Fruit fly (Drosophila melanogaster) whole organism, embryonic: ENCODE data around the gene Slh.
A peak's percentile ranks its signal among the peaks of the same experiment; 100 is the strongest.

ENCODE experiments used
- Atf6 ChIP-seq: fragments of 200-800 bp; sonication (Bioruptor generic); IDR thresholded peaks from 2 replicates; pipeline ENCODE4 v1.3.6; 2022; ENCODE audit warnings: missing biosample characterization, missing genetic modification characterization
- CG10565 ChIP-seq: fragments of 200-800 bp; sonication (Bioruptor generic); optimal IDR thresholded peaks from 3 replicates; lab custom pipeline; 2016; ENCODE audit warnings: missing biosample characterization, mild to moderate bottlenecking, missing genetic modification characterization
- CG13775 ChIP-seq: fragments of 200-800 bp; sonication (Bioruptor generic); optimal IDR thresholded peaks from 3 replicates; lab custom pipeline; 2017; ENCODE audit warnings: missing biosample characterization, mild to moderate bottlenecking, missing genetic modification characterization
- CG1529 ChIP-seq: fragments of 200-800 bp; sonication (Bioruptor generic); optimal IDR thresholded peaks from 3 replicates; lab custom pipeline; 2018; ENCODE audit warnings: missing biosample characterization, missing genetic modification characterization
- CG17328 ChIP-seq: fragments of 200-800 bp; sonication (Bioruptor generic); IDR thresholded peaks from 2 replicates; pipeline ENCODE4 v1.3.6; 2022; ENCODE audit warnings: missing biosample characterization, missing genetic modification characterization
- CG18011 ChIP-seq: fragments of 200-800 bp; sonication (Bioruptor generic); optimal IDR thresholded peaks from 2 replicates; lab custom pipeline; 2017; ENCODE audit warnings: missing biosample characterization, missing genetic modification characterization, mild to moderate bottlenecking, moderate library complexity, missing genotype
- CG1832 ChIP-seq: fragments of 200-800 bp; sonication (Bioruptor generic); optimal IDR thresholded peaks from 2 replicates; lab custom pipeline; 2017; ENCODE audit warnings: missing biosample characterization, mild to moderate bottlenecking, missing genetic modification characterization, inconsistent platforms
- CG2116 ChIP-seq: fragments of 200-800 bp; sonication (Bioruptor generic); optimal IDR thresholded peaks from 3 replicates; lab custom pipeline; 2018; ENCODE audit warnings: missing biosample characterization, mild to moderate bottlenecking, missing genetic modification characterization
- CG2120 ChIP-seq: fragments of 200-800 bp; sonication (Bioruptor generic); optimal IDR thresholded peaks from 3 replicates; lab custom pipeline; 2016; ENCODE audit warnings: missing biosample characterization, missing genetic modification characterization
- CG30431 ChIP-seq: fragments of 200-800 bp; sonication (Bioruptor generic); optimal IDR thresholded peaks from 2 replicates; lab custom pipeline; 2017; ENCODE audit warnings: missing biosample characterization, missing genetic modification characterization
- CG3163 ChIP-seq: fragments of 200-800 bp; sonication (Bioruptor generic); optimal IDR thresholded peaks from 3 replicates; lab custom pipeline; 2016; ENCODE audit warnings: missing biosample characterization, missing genetic modification characterization
- CG3726 ChIP-seq: fragments of 200-800 bp; sonication (Bioruptor generic); IDR thresholded peaks from 3 replicates; pipeline ENCODE4, ENCODE4 v1.3.6; 2022; ENCODE audit warnings: missing biosample characterization, missing genetic modification characterization
- CG3995 ChIP-seq: fragments of 200-800 bp; sonication (Bioruptor generic); optimal IDR thresholded peaks from 3 replicates; lab custom pipeline; 2016; ENCODE audit warnings: missing biosample characterization, missing genetic modification characterization
- CG43689 ChIP-seq: fragments of 200-800 bp; sonication (Bioruptor generic); IDR thresholded peaks from 2 replicates; pipeline ENCODE4 v1.3.6; 2022; ENCODE audit warnings: missing biosample characterization, missing genetic modification characterization
- CG4730 ChIP-seq: fragments of 200-800 bp; sonication (Bioruptor generic); IDR thresholded peaks from 2 replicates; pipeline ENCODE4 v1.3.6; 2022; ENCODE audit warnings: missing biosample characterization, missing genetic modification characterization
- CG6683 ChIP-seq: fragments of 200-800 bp; sonication (Bioruptor generic); optimal IDR thresholded peaks from 2 replicates; lab custom pipeline; 2017; ENCODE audit warnings: missing biosample characterization, mild to moderate bottlenecking, missing genetic modification characterization, missing genetic modification reagents
- CG7745 ChIP-seq: fragments of 200-800 bp; sonication (Bioruptor generic); optimal IDR thresholded peaks from 2 replicates; lab custom pipeline; 2018; ENCODE audit warnings: missing biosample characterization, mild to moderate bottlenecking, missing genetic modification characterization, moderate library complexity
- CG7928 ChIP-seq: fragments of 200-800 bp; sonication (Bioruptor generic); optimal IDR thresholded peaks from 2 replicates; lab custom pipeline; 2017; ENCODE audit warnings: missing biosample characterization, mild to moderate bottlenecking, missing genetic modification characterization
- CG8089 ChIP-seq: fragments of 200-800 bp; sonication (Bioruptor generic); optimal IDR thresholded peaks from 3 replicates; lab custom pipeline; 2016; ENCODE audit warnings: missing biosample characterization, missing genetic modification characterization
- CG9817 ChIP-seq: fragments of 200-800 bp; sonication (Bioruptor generic); optimal IDR thresholded peaks from 2 replicates; lab custom pipeline; 2018; ENCODE audit warnings: missing biosample characterization, mild to moderate bottlenecking, missing genetic modification characterization, moderate library complexity
- CoRest ChIP-seq: fragments of 200-800 bp; sonication (Bioruptor generic); optimal IDR thresholded peaks from 3 replicates; lab custom pipeline; 2018; ENCODE audit warnings: missing biosample characterization, mild to moderate bottlenecking, missing genetic modification characterization, moderate library complexity
- CrebB ChIP-seq: fragments of 200-800 bp; sonication (Bioruptor generic); optimal IDR thresholded peaks from 3 replicates; lab custom pipeline; 2018; ENCODE audit warnings: missing biosample characterization, mild to moderate bottlenecking, missing genetic modification characterization
- Dad ChIP-seq: fragments of 200-800 bp; sonication (Bioruptor generic); optimal IDR thresholded peaks from 3 replicates; lab custom pipeline; 2016; ENCODE audit warnings: missing biosample characterization, missing genetic modification characterization
- Gsc ChIP-seq: fragments of 200-800 bp; sonication (Bioruptor generic); IDR thresholded peaks from 2 replicates; pipeline ENCODE4 v1.3.6; 2022; ENCODE audit warnings: missing biosample characterization, missing genetic modification characterization
- Lim3 ChIP-seq: fragments of 200-800 bp; sonication (Bioruptor generic); IDR thresholded peaks from 2 replicates; pipeline ENCODE4 v1.3.6; 2022; ENCODE audit warnings: missing biosample characterization, missing genetic modification characterization
- MESR4 ChIP-seq: fragments of 200-800 bp; sonication (Bioruptor generic); optimal IDR thresholded peaks from 2 replicates; lab custom pipeline; 2018; ENCODE audit warnings: missing biosample characterization, mild to moderate bottlenecking, missing genetic modification characterization, moderate library complexity
- NfI ChIP-seq: fragments of 200-800 bp; sonication (Bioruptor generic); optimal IDR thresholded peaks from 3 replicates; lab custom pipeline; 2018; ENCODE audit warnings: missing biosample characterization, mild to moderate bottlenecking, missing genetic modification characterization, moderate library complexity
- Optix ChIP-seq: fragments of 200-800 bp; sonication (Bioruptor generic); IDR thresholded peaks from 3 replicates; pipeline ENCODE4 v1.3.6; 2022; ENCODE audit warnings: missing biosample characterization, missing genetic modification characterization
- Poxn ChIP-seq: fragments of 200-800 bp; sonication (Bioruptor generic); IDR thresholded peaks from 2 replicates; pipeline ENCODE4 v1.3.6; 2022; ENCODE audit warnings: missing biosample characterization, missing genetic modification characterization
- Ptx1 ChIP-seq: fragments of 200-800 bp; sonication (Bioruptor generic); IDR thresholded peaks from 2 replicates; pipeline ENCODE4 v1.3.6; 2022; ENCODE audit warnings: missing biosample characterization, missing genetic modification characterization
- Taf1 ChIP-seq: fragments of 200-800 bp; sonication (Bioruptor generic); IDR thresholded peaks from 2 replicates; pipeline ENCODE4 v1.3.6; 2022; ENCODE audit warnings: missing biosample characterization, missing genetic modification characterization
- croc ChIP-seq: fragments of 200-800 bp; sonication (Bioruptor generic); conservative IDR thresholded peaks from 3 replicates; pipeline ENCODE4 v1.3.6; 2022; ENCODE audit warnings: missing biosample characterization, missing genetic modification characterization
- dm ChIP-seq: fragments of 200-800 bp; sonication (Bioruptor generic); optimal IDR thresholded peaks from 3 replicates; lab custom pipeline; 2016; ENCODE audit warnings: missing biosample characterization, missing genetic modification characterization
- gsb ChIP-seq: fragments of 200-800 bp; sonication (Bioruptor generic); IDR thresholded peaks from 2 replicates; pipeline ENCODE4 v1.3.6; 2022; ENCODE audit warnings: missing biosample characterization, missing genetic modification characterization
- gt ChIP-seq: fragments of 200-800 bp; sonication (Bioruptor generic); IDR thresholded peaks from 2 replicates; pipeline ENCODE4 v1.3.6; 2022; ENCODE audit warnings: missing biosample characterization, missing genetic modification characterization
- insv ChIP-seq, 2 experiments: fragments of 200-800 bp; sonication (Bioruptor generic); optimal IDR thresholded peaks; 3 replicates each; lab custom pipeline; 2016 to 2018; ENCODE audit warnings: missing biosample characterization in 2 of 2, missing genetic modification characterization in 2 of 2
- jumu ChIP-seq: fragments of 200-800 bp; sonication (Bioruptor generic); optimal IDR thresholded peaks from 3 replicates; lab custom pipeline; 2016; ENCODE audit warnings: missing biosample characterization, missing genetic modification characterization
- knrl ChIP-seq: fragments of 200-800 bp; sonication (Bioruptor generic); IDR thresholded peaks from 3 replicates; pipeline ENCODE4 v1.3.6; 2022; ENCODE audit warnings: missing biosample characterization, missing genetic modification characterization; ENCODE audit not compliant: partially characterized antibody
- nau ChIP-seq: fragments of 200-800 bp; sonication (Bioruptor generic); optimal IDR thresholded peaks from 3 replicates; lab custom pipeline; 2017; ENCODE audit warnings: missing biosample characterization, mild to moderate bottlenecking, missing genetic modification characterization, missing genetic modification reagents
- nerfin-2 ChIP-seq: fragments of 200-800 bp; sonication (Bioruptor generic); IDR thresholded peaks from 2 replicates; pipeline ENCODE4 v1.3.6; 2022; ENCODE audit warnings: missing biosample characterization, missing genetic modification characterization; ENCODE audit not compliant: partially characterized antibody
- otp ChIP-seq: fragments of 200-800 bp; sonication (Bioruptor generic); IDR thresholded peaks from 3 replicates; pipeline ENCODE4, ENCODE4 v1.3.6; 2022; ENCODE audit warnings: missing biosample characterization, missing genetic modification characterization
- psq ChIP-seq: fragments of 200-800 bp; sonication (Bioruptor generic); optimal IDR thresholded peaks from 2 replicates; lab custom pipeline; 2017; ENCODE audit warnings: missing biosample characterization, missing genetic modification characterization
- schlank ChIP-seq: fragments of 200-800 bp; sonication (Bioruptor generic); optimal IDR thresholded peaks from 2 replicates; lab custom pipeline; 2018; ENCODE audit warnings: missing biosample characterization, mild to moderate bottlenecking, missing genetic modification characterization
- scrt ChIP-seq: fragments of 200-800 bp; sonication (Bioruptor generic); optimal IDR thresholded peaks from 2 replicates; lab custom pipeline; 2018; ENCODE audit warnings: missing biosample characterization, mild to moderate bottlenecking, missing genetic modification characterization, moderate library complexity
- sens-2 ChIP-seq: fragments of 200-800 bp; sonication (Bioruptor generic); IDR thresholded peaks from 2 replicates; pipeline ENCODE4 v1.3.6; 2022; ENCODE audit warnings: missing biosample characterization, missing genetic modification characterization
- seq ChIP-seq: fragments of 200-800 bp; sonication (Bioruptor generic); IDR thresholded peaks from 2 replicates; pipeline ENCODE4 v1.3.6; 2022; ENCODE audit warnings: missing biosample characterization, missing genetic modification characterization
- sim ChIP-seq: fragments of 200-800 bp; sonication (Bioruptor generic); IDR thresholded peaks from 2 replicates; pipeline ENCODE4 v1.3.6; 2022; ENCODE audit warnings: missing biosample characterization, missing genetic modification characterization
- trh ChIP-seq: fragments of 200-800 bp; sonication (Bioruptor generic); optimal IDR thresholded peaks from 2 replicates; lab custom pipeline; 2016; ENCODE audit warnings: missing biosample characterization, missing genetic modification characterization
- ttk ChIP-seq: fragments of 200-800 bp; sonication (Bioruptor generic); IDR thresholded peaks from 2 replicates; pipeline ENCODE4 v2.1.2; 2022; ENCODE audit warnings: missing biosample characterization, missing genetic modification characterization
- unpg ChIP-seq: fragments of 200-800 bp; sonication (Bioruptor generic); optimal IDR thresholded peaks from 3 replicates; lab custom pipeline; 2018; ENCODE audit warnings: missing biosample characterization, mild to moderate bottlenecking, missing genetic modification characterization, moderate library complexity
- yki ChIP-seq: fragments of >200 bp; optimal IDR thresholded peaks from 3 replicates; lab custom pipeline; 2018
- zfh1 ChIP-seq: fragments of 200-800 bp; sonication (Bioruptor generic); IDR thresholded peaks from 3 replicates; pipeline ENCODE4 v1.3.6; 2022; ENCODE audit warnings: missing biosample characterization, missing genetic modification characterization

Slh gene

DNA sequence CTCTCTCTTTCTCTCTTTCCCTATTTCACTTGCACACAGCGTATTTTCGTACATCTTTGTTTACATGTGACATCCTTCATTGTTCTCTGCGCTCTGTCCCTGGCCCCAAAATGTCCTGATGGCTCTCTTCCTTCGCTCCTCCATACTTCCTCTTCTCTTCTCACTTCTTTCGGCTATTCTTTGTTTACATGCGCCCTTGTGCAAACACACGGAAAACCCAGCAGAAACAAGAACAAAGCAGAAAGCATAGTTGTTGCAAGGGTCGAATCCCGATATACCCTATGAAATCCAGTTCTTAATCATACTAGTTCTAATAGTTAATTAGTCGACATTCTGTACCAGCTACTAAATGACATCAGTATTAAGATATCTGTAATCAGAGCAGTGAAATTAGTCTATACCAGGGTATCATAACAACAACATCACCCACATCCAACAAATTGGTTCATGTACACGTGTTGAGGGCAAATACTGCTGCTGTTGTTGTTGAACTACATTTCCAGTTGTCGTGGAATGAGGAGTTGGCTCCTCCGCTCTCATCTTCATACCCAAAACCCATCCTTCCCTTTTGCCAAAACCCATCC is 2.1 kb upstream of the Slh start (continued):
- TF ChIP-seq zfh1 (GFP tag; lab: Robert Waterston, UW) (no peak), CG7745 (tag; lab: Kevin White, UChicago) (no peak), CG10565 (GFP tag; lab: Kevin White, UChicago) (no peak), CG2120 (GFP tag; lab: Kevin White, UChicago) (peak; percentile 6), Gsc (GFP tag; lab: Robert Waterston, UW) (no peak), nerfin-2 (GFP tag; lab: Robert Waterston, UW) (no peak), knrl (GFP tag; lab: Robert Waterston, UW) (no peak), Ptx1 (no peak), CG3163 (GFP tag; lab: Kevin White, UChicago) (peak; percentile 22), seq (GFP tag; lab: Robert Waterston, UW) (0 out of 2 replicates have a peak, but pooled peaks have one; percentile 27), insv (GFP tag; optimal IDR thresholded peaks at IDR 0.05; lab: Kevin White, UChicago) (no peak), schlank (tag; lab: Kevin White, UChicago) (no peak), CG3726 (GFP tag; lab: Robert Waterston, UW) (0 out of 3 replicates have a peak, but pooled peaks have one; percentile 23), CG7928 (GFP tag; lab: Kevin White, UChicago) (no peak), NfI (GFP tag; lab: Kevin White, UChicago) (peak; percentile 0), Lim3 (no peak), yki (lab: Kevin White, UChicago) (no peak), jumu (GFP tag; lab: Kevin White, UChicago) (no peak), gt (no peak), CG13775 (no peak), Poxn (GFP tag; lab: Robert Waterston, UW) (no peak), CG9817 (tag; lab: Kevin White, UChicago) (no peak), sim (GFP tag; lab: Robert Waterston, UW) (0 out of 2 replicates have a peak, but pooled peaks have one; percentile 30), CG1832 (GFP tag; lab: Kevin White, UChicago) (no peak), Optix (no peak), dm (no peak), CG8089 (GFP tag; lab: Kevin White, UChicago) (no peak), CG18011 (GFP tag; lab: Kevin White, UChicago) (no peak), MESR4 (GFP tag; lab: Kevin White, UChicago) (no peak), Dad (GFP tag; lab: Kevin White, UChicago) (peak; percentile 0), Taf1 (GFP tag; lab: Robert Waterston, UW) (no peak), ttk (GFP tag; lab: Robert Waterston, UW) (0 out of 2 replicates have a peak, but pooled peaks have one; percentile 25), scrt (GFP tag; lab: Kevin White, UChicago) (no peak), CG2116 (GFP tag; lab: Kevin White, UChicago) (peak; percentile 23), Atf6 (no peak), gsb (GFP tag; lab: Robert Waterston, UW) (no peak), CG6683 (GFP tag; lab: Kevin White, UChicago) (no peak), CoRest (tag; lab: Kevin White, UChicago) (no peak), trh (GFP tag; lab: Kevin White, UChicago) (no peak), CG43689 (GFP tag; lab: Robert Waterston, UW) (no peak), psq (GFP tag; lab: Kevin White, UChicago) (no peak), CG3995 (GFP tag; lab: Kevin White, UChicago) (no peak), unpg (peak; percentile 16), nau (GFP tag; lab: Kevin White, UChicago) (peak; percentile 33), CG17328 (GFP tag; lab: Robert Waterston, UW) (no peak), CG4730 (GFP tag; lab: Robert Waterston, UW) (no peak), CrebB (tag; lab: Kevin White, UChicago) (peak; percentile 5), CG1529 (GFP tag; lab: Kevin White, UChicago) (no peak), CG30431 (GFP tag; lab: Kevin White, UChicago) (no peak), otp (GFP tag; lab: Robert Waterston, UW) (no peak), croc (GFP tag; lab: Robert Waterston, UW) (no peak), sens-2 (no peak)
